Fruit fly (Drosophila melanogaster): ENCODE data around the gene CG5274.

- TF ChIP-seq H15 (GFP tag; IDR thresholded peaks at IDR 0.05) (no peak), h (optimal IDR thresholded peaks at IDR 0.05) (no peak), CG4328 (GFP tag; optimal IDR thresholded peaks at IDR 0.05) (no peak), sc (optimal IDR thresholded peaks at IDR 0.05) (no peak), sc (GFP tag; optimal IDR thresholded peaks at IDR 0.05) (no peak), bcd (GFP tag; optimal IDR thresholded peaks at IDR 0.05) (no peak), en (GFP tag; optimal IDR thresholded peaks at IDR 0.05) (no peak), BEAF-32 (GFP tag; optimal IDR thresholded peaks at IDR 0.05) (no peak), hbn (GFP tag; IDR thresholded peaks at IDR 0.05; ENCODE audit: partially characterized antibody) (no peak), CG31365 (tag; optimal IDR thresholded peaks at IDR 0.05) (no peak), fd3F (GFP tag; optimal IDR thresholded peaks at IDR 0.05) (no peak), HmgZ (tag; optimal IDR thresholded peaks at IDR 0.05) (no peak)
Measured at dm6 chr3L:20400515-20400914, 27.0 kb downstream of the CG5274 start.

Measured in whole organism, embryonic.